Fruit fly (Drosophila melanogaster): Measurements from ENCODE around the gene Aasdh.

DNA sequence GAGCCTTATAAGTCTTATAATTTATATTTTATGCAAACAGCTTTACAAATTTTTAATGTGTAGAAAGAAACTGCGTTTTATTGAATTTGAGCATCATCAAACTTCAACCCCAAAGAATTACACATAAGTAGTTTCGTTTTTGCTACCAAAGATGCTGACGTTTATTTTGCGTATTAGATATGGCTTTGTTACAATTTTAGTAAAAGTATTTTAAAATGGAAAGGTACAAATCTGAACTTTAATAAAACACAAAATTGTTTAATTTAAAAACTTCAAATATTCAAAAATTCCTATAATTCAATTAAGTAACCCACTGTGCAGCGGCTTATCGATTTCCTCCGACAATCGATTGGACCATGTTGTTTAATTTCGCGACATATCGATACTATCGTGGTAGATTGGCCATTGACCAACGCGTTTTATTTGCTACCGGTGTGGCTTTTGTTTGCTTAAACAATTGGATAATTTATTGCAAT is 14.8 kb upstream of the Aasdh start, which contains the start of gene prg:
- TF ChIP-seq insv (optimal IDR thresholded peaks at IDR 0.05) (no peak), Myc (optimal IDR thresholded peaks at IDR 0.05) (no peak), psq (optimal IDR thresholded peaks at IDR 0.05) (no peak)

Data from Kc167 (cell line).